Worm (Caenorhabditis elegans) whole organism, mixed stage, embryonic: ENCODE data around the gene Y17G9A.2.

Experiments used
- bed-3 ChIP-seq: fragments of 200-800 bp; sonication (Bioruptor generic); optimal IDR thresholded peaks from 3 replicates; lab custom pipeline; 2018; ENCODE audit warnings: mild to moderate bottlenecking, missing genetic modification characterization, moderate library complexity, missing compliant biosample characterization
- ceh-39 ChIP-seq: fragments of 150-350 bp; optimal IDR thresholded peaks from 2 replicates; lab custom pipeline; 2014; ENCODE audit warnings: missing biosample characterization, missing genetic modification characterization
- ceh-43 ChIP-seq: fragments of 200-800 bp; sonication (Bioruptor generic); optimal IDR thresholded peaks from 2 replicates; lab custom pipeline; 2018; ENCODE audit warnings: mild to moderate bottlenecking, missing genetic modification characterization, moderate library complexity, missing compliant biosample characterization
- ces-1 ChIP-seq: fragments of 150-350 bp; optimal IDR thresholded peaks from 2 replicates; lab custom pipeline; 2014; ENCODE audit warnings: missing biosample characterization, missing genetic modification reagents, missing genetic modification characterization
- cnd-1 ChIP-seq: fragments of 200-800 bp; sonication (Bioruptor generic); optimal IDR thresholded peaks from 2 replicates; lab custom pipeline; 2018; ENCODE audit warnings: mild to moderate bottlenecking, missing genetic modification characterization, missing compliant biosample characterization
- drap-1 ChIP-seq: fragments of 200-800 bp; sonication (Bioruptor generic); optimal IDR thresholded peaks from 3 replicates; lab custom pipeline; 2018; ENCODE audit warnings: mild to moderate bottlenecking, missing genetic modification characterization, missing compliant biosample characterization
- elt-1 ChIP-seq: sonication (generic microtip); optimal IDR thresholded peaks from 2 replicates; lab custom pipeline; 2017; ENCODE audit warnings: missing genetic modification characterization, mild to moderate bottlenecking, missing compliant biosample characterization, antibody characterized with exemption, moderate library complexity, borderline replicate concordance; ENCODE audit not compliant: insufficient read depth
- elt-3 ChIP-seq: fragments of 150-350 bp; optimal IDR thresholded peaks from 2 replicates; lab custom pipeline; 2014; ENCODE audit warnings: missing biosample characterization, missing genetic modification characterization
- flh-1 ChIP-seq: fragments of 200-800 bp; sonication (Bioruptor generic); optimal IDR thresholded peaks from 2 replicates; lab custom pipeline; 2018; ENCODE audit warnings: mild to moderate bottlenecking, missing genetic modification characterization, moderate library complexity, missing compliant biosample characterization
- ham-2 ChIP-seq: fragments of 200-800 bp; sonication (Bioruptor generic); optimal IDR thresholded peaks from 2 replicates; lab custom pipeline; 2018; ENCODE audit warnings: mild to moderate bottlenecking, missing genetic modification characterization, missing compliant biosample characterization
- hlh-1 ChIP-seq: fragments of 150-350 bp; optimal IDR thresholded peaks from 2 replicates; lab custom pipeline; 2014; ENCODE audit warnings: missing biosample characterization, missing genetic modification reagents, missing genetic modification characterization
- lin-13 ChIP-seq: fragments of 150-350 bp; optimal IDR thresholded peaks from 2 replicates; lab custom pipeline; 2014; ENCODE audit warnings: missing biosample characterization, missing genetic modification characterization
- lin-32 ChIP-seq: fragments of 200-800 bp; sonication (Bioruptor generic); optimal IDR thresholded peaks from 2 replicates; lab custom pipeline; 2018; ENCODE audit warnings: mild to moderate bottlenecking, missing genetic modification characterization, missing compliant biosample characterization
- lsy-2 ChIP-seq: fragments of 150-350 bp; optimal IDR thresholded peaks from 2 replicates; lab custom pipeline; 2014; ENCODE audit warnings: missing biosample characterization, missing genetic modification characterization
- mab-5 ChIP-seq: fragments of 150-350 bp; optimal IDR thresholded peaks from 2 replicates; lab custom pipeline; 2014; ENCODE audit warnings: missing biosample characterization, missing genetic modification characterization
- mep-1 ChIP-seq: fragments of 150-350 bp; optimal IDR thresholded peaks from 2 replicates; lab custom pipeline; 2017; ENCODE audit warnings: missing biosample characterization, missing genetic modification reagents, missing genetic modification characterization, inconsistent platforms
- nhr-12 ChIP-seq: fragments of 150-350 bp; optimal IDR thresholded peaks from 2 replicates; lab custom pipeline; 2014; ENCODE audit warnings: missing biosample characterization, missing genetic modification characterization
- nhr-2 ChIP-seq: fragments of 150-350 bp; optimal IDR thresholded peaks from 2 replicates; lab custom pipeline; 2014; ENCODE audit warnings: missing biosample characterization, missing genetic modification characterization
- nhr-237 ChIP-seq: fragments of 150-350 bp; optimal IDR thresholded peaks from 2 replicates; lab custom pipeline; 2014; ENCODE audit warnings: missing biosample characterization, missing genetic modification characterization
- nhr-28 ChIP-seq: fragments of 150-350 bp; optimal IDR thresholded peaks from 2 replicates; lab custom pipeline; 2014; ENCODE audit warnings: missing biosample characterization, missing genetic modification characterization
- pha-4 ChIP-seq: fragments of 150-350 bp; optimal IDR thresholded peaks from 2 replicates; lab custom pipeline; 2018; ENCODE audit warnings: missing biosample characterization, missing genetic modification reagents, missing genetic modification characterization
- sem-2 ChIP-seq: fragments of 200-800 bp; sonication (Bioruptor generic); optimal IDR thresholded peaks from 2 replicates; lab custom pipeline; 2018; ENCODE audit warnings: mild to moderate bottlenecking, missing genetic modification characterization, missing compliant biosample characterization
- snpc-4 ChIP-seq: fragments of 150-350 bp; optimal IDR thresholded peaks from 2 replicates; lab custom pipeline; 2014; ENCODE audit warnings: missing biosample characterization, missing genetic modification characterization
- sptf-1 ChIP-seq: sonication (generic microtip); optimal IDR thresholded peaks from 2 replicates; lab custom pipeline; 2017; ENCODE audit warnings: mild to moderate bottlenecking, missing genetic modification characterization, moderate library complexity, missing compliant biosample characterization
- tbx-8 ChIP-seq: fragments of 200-800 bp; sonication (Bioruptor generic); optimal IDR thresholded peaks from 2 replicates; lab custom pipeline; 2018; ENCODE audit warnings: mild to moderate bottlenecking, missing genetic modification characterization, moderate library complexity, missing compliant biosample characterization
- unc-120 ChIP-seq: sonication (generic microtip); optimal IDR thresholded peaks from 2 replicates; lab custom pipeline; 2017; ENCODE audit warnings: missing genetic modification characterization, missing compliant biosample characterization; ENCODE audit not compliant: poor library complexity, severe bottlenecking
- unc-39 ChIP-seq: fragments of 150-350 bp; optimal IDR thresholded peaks from 2 replicates; lab custom pipeline; 2014; ENCODE audit warnings: missing biosample characterization, missing genetic modification characterization
- unc-62 ChIP-seq: fragments of 150-350 bp; optimal IDR thresholded peaks from 2 replicates; lab custom pipeline; 2014; ENCODE audit warnings: missing biosample characterization, missing genetic modification reagents, missing genetic modification characterization
- zip-8 ChIP-seq: fragments of 150-350 bp; optimal IDR thresholded peaks from 2 replicates; lab custom pipeline; 2014; ENCODE audit warnings: missing biosample characterization, missing genetic modification characterization
- ztf-11 ChIP-seq: fragments of 150-350 bp; optimal IDR thresholded peaks from 2 replicates; lab custom pipeline; 2014; ENCODE audit warnings: missing biosample characterization, missing genetic modification characterization

Gene Y17G9A.2

ce11 chrIV:4856195-4856594 is at the start of gene Y17G9A.2:
Gene Y17G9A.2 (minus strand): TSS chrIV:4856295.
- TF ChIP-seq lsy-2 (tag; lab: Kevin White, UChicago) (no peak), nhr-2 (tag; lab: Kevin White, UChicago) (no peak), hlh-1 (tag; lab: Kevin White, UChicago) (no peak), cnd-1 (tag; lab: Kevin White, UChicago) (no peak), unc-62 (GFP tag; lab: Kevin White, UChicago) (no peak), nhr-28 (tag; lab: Kevin White, UChicago) (no peak), snpc-4 (tag; lab: Kevin White, UChicago) (no peak), lin-32 (no peak), unc-39 (tag; lab: Kevin White, UChicago) (no peak), ham-2 (GFP tag; lab: Kevin White, UChicago) (no peak), ceh-43 (GFP tag; lab: Kevin White, UChicago) (no peak), mab-5 (tag; lab: Kevin White, UChicago) (no peak), lin-13 (tag; lab: Kevin White, UChicago) (no peak), sptf-1 (tag; lab: Kevin White, UChicago) (no peak), mep-1 (tag; lab: Kevin White, UChicago) (no peak), elt-1 (tag; lab: Kevin White, UChicago) (no peak)

DNA sequence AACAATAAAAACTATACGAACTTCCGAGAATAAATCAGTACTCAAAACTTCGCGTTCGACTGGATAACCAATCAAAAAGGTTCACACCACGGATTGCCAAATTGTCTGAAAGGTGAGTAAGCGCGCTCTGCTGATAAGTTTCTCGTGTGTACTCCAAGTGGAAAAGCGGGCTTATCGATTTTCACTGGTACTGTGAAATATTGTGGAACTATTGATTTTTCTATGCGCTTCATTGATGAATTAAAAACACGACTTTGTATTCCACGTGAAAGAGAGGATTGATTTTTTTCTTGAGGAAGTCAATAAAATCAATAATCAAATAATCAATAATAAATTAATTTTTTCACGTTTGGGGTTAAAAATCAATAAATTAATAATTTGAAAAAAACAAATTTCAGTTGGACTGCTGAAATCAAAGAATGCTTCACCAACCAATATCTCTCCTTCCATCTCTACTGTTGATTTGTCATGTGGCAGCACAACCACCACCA is 49.6 kb upstream of the Y17G9A.2 start, which contains the start of gene T08B6.4:
T08B6.4 (plus strand) TSS at position 51 of the 491 bp plus-strand sequence.
- no peak for TF ChIP-seq ztf-11
- no peak for TF ChIP-seq unc-39 (tag; lab: Kevin White, UChicago)

ce11 chrIV:4903961-4904360 is 47.9 kb upstream of the Y17G9A.2 start, which contains the start of gene str-161:
Gene str-161 (minus strand): TSS chrIV:4904061.
- TF ChIP-seq lsy-2 (tag; lab: Kevin White, UChicago) (no peak), unc-62 (GFP tag; lab: Kevin White, UChicago) (no peak), ztf-11 (no peak), pha-4 (tag; lab: Kevin White, UChicago) (no peak), mab-5 (tag; lab: Kevin White, UChicago) (no peak)

- no peak for TF ChIP-seq hlh-1 (tag; lab: Kevin White, UChicago)
- no peak for TF ChIP-seq flh-1
Observed at ce11 chrIV:4890543-4890942, 34.4 kb upstream of the Y17G9A.2 start, which contains the start of gene T08B6.9. Gene T08B6.9 (plus strand): TSS chrIV:4890843.

ce11 chrIV:4889613-4890012 is 33.5 kb upstream of the Y17G9A.2 start, which contains the start of gene sgnh-1:
Gene sgnh-1 (plus strand): TSS chrIV:4889913.
- TF ChIP-seq ceh-43 (GFP tag; lab: Kevin White, UChicago) (no peak), flh-1 (no peak), elt-3 (no peak), lsy-2 (tag; lab: Kevin White, UChicago) (no peak)

ce11 chrIV:4887258-4887657 is 31.2 kb upstream of the Y17G9A.2 start, which contains the start of gene T08B6.1:
Gene T08B6.1 (minus strand): TSS chrIV:4887358.
- TF ChIP-seq sptf-1 (tag; lab: Kevin White, UChicago) (no peak), zip-8 (tag; lab: Kevin White, UChicago) (no peak), pha-4 (tag; lab: Kevin White, UChicago) (no peak), sem-2 (GFP tag; lab: Kevin White, UChicago) (no peak), unc-120 (tag; lab: Kevin White, UChicago) (no peak), nhr-237 (no peak), nhr-2 (tag; lab: Kevin White, UChicago) (no peak), ces-1 (no peak), flh-1 (no peak), ztf-11 (no peak), elt-1 (tag; lab: Kevin White, UChicago) (no peak), drap-1 (GFP tag; lab: Kevin White, UChicago) (no peak)

DNA sequence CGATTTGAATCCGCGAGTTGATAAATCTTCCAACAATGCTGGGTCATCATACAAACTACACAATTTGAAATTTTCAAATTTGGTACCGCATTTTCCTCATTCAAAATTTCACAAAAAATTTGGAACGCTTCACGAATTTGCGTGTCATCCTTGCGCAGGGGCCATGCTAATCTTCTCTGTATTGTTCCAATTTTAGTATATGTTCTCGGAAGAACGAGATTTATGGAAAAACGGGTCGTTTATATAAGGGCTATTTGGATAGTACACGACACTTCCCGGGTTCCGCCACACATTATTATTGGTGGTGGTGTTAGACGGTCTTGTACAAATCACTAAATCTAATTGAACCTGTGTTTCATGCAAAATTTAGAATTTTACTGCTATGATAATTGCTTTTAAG is 29.3 kb upstream of the Y17G9A.2 start:
- TF ChIP-seq unc-62 (GFP tag; lab: Kevin White, UChicago) (no peak), flh-1 (no peak), pha-4 (tag; lab: Kevin White, UChicago) (no peak), ceh-39 (tag; lab: Kevin White, UChicago) (no peak), tbx-8 (GFP tag; lab: Kevin White, UChicago) (no peak), ztf-11 (no peak), bed-3 (GFP tag; lab: Kevin White, UChicago) (no peak), ceh-43 (GFP tag; lab: Kevin White, UChicago) (no peak), sem-2 (GFP tag; lab: Kevin White, UChicago) (no peak), hlh-1 (tag; lab: Kevin White, UChicago) (no peak), nhr-12 (tag; lab: Kevin White, UChicago) (no peak), ham-2 (GFP tag; lab: Kevin White, UChicago) (no peak)
- TF ChIP-seq, all 35 proteins: peak for 0
